Worm (Caenorhabditis elegans) whole organism, L4/young adult: ENCODE data around the gene Y38H6C.25.
"Not testable (repeated sequence)": the region's sequence is repeated elsewhere in the genome, so short reads cannot be mapped to it uniquely, and the experiment has no call there.

Experiments used
- W03F9.2 ChIP-seq: fragments of 150-350 bp; optimal IDR thresholded peaks from 2 replicates; lab custom pipeline; 2014; ENCODE audit warnings: missing biosample characterization, missing genetic modification characterization
- him-1 ChIP-seq: sonication (generic microtip); optimal IDR thresholded peaks from 2 replicates; lab custom pipeline; 2016; ENCODE audit warnings: missing genotype, missing genetic modification reagents, missing genetic modification characterization, missing compliant biosample characterization

ce11 chrV:20564054-20564453, 45.0 kb downstream of the Y38H6C.25 start, which contains the start of gene F26F2.13:
- TF ChIP-seq W03F9.2 (tag; lab: Kevin White, UChicago); him-1: not testable (repeated sequence)
